Fruit fly (Drosophila melanogaster) whole organism, embryonic: ENCODE data around the gene Vajk2.
A peak's percentile ranks its signal among the peaks of the same experiment; 100 is the strongest.

Source experiments
- Asciz ChIP-seq: fragments of 200-800 bp; sonication (Bioruptor generic); optimal IDR thresholded peaks from 2 replicates; lab custom pipeline; 2017; ENCODE audit warnings: missing biosample characterization, mild to moderate bottlenecking, missing genetic modification characterization, missing genetic modification reagents
- Awh ChIP-seq: fragments of 200-800 bp; sonication (Bioruptor generic); IDR thresholded peaks from 2 replicates; pipeline ENCODE4, ENCODE4 v1.3.6; 2022; ENCODE audit warnings: missing biosample characterization, missing genetic modification characterization
- Blimp-1 ChIP-seq: fragments of 200-800 bp; sonication (Bioruptor generic); optimal IDR thresholded peaks from 3 replicates; lab custom pipeline; 2018; ENCODE audit warnings: missing biosample characterization, missing genetic modification characterization, mild to moderate bottlenecking, moderate library complexity, missing genetic modification reagents
- BtbVII ChIP-seq: fragments of 200-800 bp; sonication (Bioruptor generic); optimal IDR thresholded peaks from 3 replicates; lab custom pipeline; 2017; ENCODE audit warnings: missing biosample characterization, mild to moderate bottlenecking, missing genetic modification characterization
- CG10565 ChIP-seq: fragments of 200-800 bp; sonication (Bioruptor generic); optimal IDR thresholded peaks from 3 replicates; lab custom pipeline; 2016; ENCODE audit warnings: missing biosample characterization, mild to moderate bottlenecking, missing genetic modification characterization
- CG14014 ChIP-seq: fragments of 200-800 bp; sonication (Bioruptor generic); IDR thresholded peaks from 2 replicates; pipeline ENCODE4 v1.3.6; 2022; ENCODE audit warnings: missing biosample characterization, missing genetic modification characterization
- CG15479 ChIP-seq: fragments of 200-800 bp; sonication (Bioruptor generic); optimal IDR thresholded peaks from 3 replicates; lab custom pipeline; 2019; ENCODE audit warnings: missing biosample characterization, mild to moderate bottlenecking, missing genetic modification characterization, moderate library complexity
- CG17568 ChIP-seq: fragments of 200-800 bp; sonication (Bioruptor generic); optimal IDR thresholded peaks from 2 replicates; lab custom pipeline; 2018; ENCODE audit warnings: missing biosample characterization, mild to moderate bottlenecking, missing genetic modification characterization, moderate library complexity
- CG17612 ChIP-seq: fragments of 200-800 bp; sonication (Bioruptor generic); IDR thresholded peaks from 2 replicates; pipeline ENCODE4 v1.3.6; 2022; ENCODE audit warnings: missing biosample characterization, missing genetic modification characterization
- CG1832 ChIP-seq: fragments of 200-800 bp; sonication (Bioruptor generic); optimal IDR thresholded peaks from 2 replicates; lab custom pipeline; 2017; ENCODE audit warnings: missing biosample characterization, mild to moderate bottlenecking, missing genetic modification characterization, inconsistent platforms
- CG2120 ChIP-seq: fragments of 200-800 bp; sonication (Bioruptor generic); optimal IDR thresholded peaks from 3 replicates; lab custom pipeline; 2016; ENCODE audit warnings: missing biosample characterization, missing genetic modification characterization
- CG2889 ChIP-seq: fragments of 200-800 bp; sonication (Bioruptor generic); IDR thresholded peaks from 3 replicates; pipeline ENCODE4 v1.3.6; 2022; ENCODE audit warnings: missing biosample characterization, missing genetic modification characterization
- CG3065 ChIP-seq: fragments of 200-800 bp; sonication (Bioruptor generic); optimal IDR thresholded peaks from 2 replicates; lab custom pipeline; 2016; ENCODE audit warnings: missing biosample characterization, missing genetic modification characterization
- CG32772 ChIP-seq: fragments of 200-800 bp; sonication (Bioruptor generic); IDR thresholded peaks from 2 replicates; pipeline ENCODE4 v1.3.6; 2022; ENCODE audit warnings: missing biosample characterization, missing genetic modification characterization
- CG4707 ChIP-seq: fragments of 200-800 bp; sonication (Bioruptor generic); optimal IDR thresholded peaks from 2 replicates; lab custom pipeline; 2018; ENCODE audit warnings: missing biosample characterization, mild to moderate bottlenecking, missing genetic modification characterization, moderate library complexity
- CG4820 ChIP-seq: fragments of 200-800 bp; sonication (Bioruptor generic); optimal IDR thresholded peaks from 3 replicates; lab custom pipeline; 2016; ENCODE audit warnings: missing biosample characterization, missing genetic modification characterization
- CG7556 ChIP-seq: fragments of 200-800 bp; sonication (Bioruptor generic); optimal IDR thresholded peaks from 2 replicates; lab custom pipeline; 2017; ENCODE audit warnings: missing biosample characterization, mild to moderate bottlenecking, missing genetic modification characterization
- D ChIP-seq, 2 experiments: fragments of 200-800 bp in 1 of 2; fragments of >200 bp in 1 of 2; sonication (Bioruptor generic) in 1 of 2; optimal IDR thresholded peaks; 2 replicates in 1 of 2; 3 replicates in 1 of 2; lab custom pipeline; 2017; ENCODE audit warnings: mild to moderate bottlenecking in 1 of 2, missing biosample characterization in 1 of 2, missing genetic modification characterization in 1 of 2, missing genetic modification reagents in 1 of 2
- D19B ChIP-seq: fragments of 200-800 bp; sonication (Bioruptor generic); optimal IDR thresholded peaks from 2 replicates; lab custom pipeline; 2017; ENCODE audit warnings: missing biosample characterization, mild to moderate bottlenecking, missing genetic modification characterization
- Dp ChIP-seq: fragments of 200-800 bp; sonication (Bioruptor generic); optimal IDR thresholded peaks from 2 replicates; lab custom pipeline; 2018; ENCODE audit warnings: missing biosample characterization, mild to moderate bottlenecking, missing genetic modification characterization, moderate library complexity
- Fer1 ChIP-seq: fragments of 200-800 bp; sonication (Bioruptor generic); optimal IDR thresholded peaks from 2 replicates; lab custom pipeline; 2017; ENCODE audit warnings: missing biosample characterization, mild to moderate bottlenecking, missing genetic modification characterization
- Myb ChIP-seq: fragments of 200-800 bp; sonication (Bioruptor generic); optimal IDR thresholded peaks from 2 replicates; lab custom pipeline; 2016; ENCODE audit warnings: missing biosample characterization, missing genetic modification characterization
- Ptx1 ChIP-seq: fragments of 200-800 bp; sonication (Bioruptor generic); IDR thresholded peaks from 2 replicates; pipeline ENCODE4 v1.3.6; 2022; ENCODE audit warnings: missing biosample characterization, missing genetic modification characterization
- Trl ChIP-seq, 3 experiments: fragments of >200 bp in 2 of 3; fragments of 200-800 bp in 1 of 3; sonication (Bioruptor generic) in 1 of 3; optimal IDR thresholded peaks; 2 replicates in 1 of 3; 3 replicates in 2 of 3; lab custom pipeline; 2016 to 2017; ENCODE audit warnings: missing biosample characterization in 1 of 3, missing genetic modification characterization in 1 of 3
- Vsx1 ChIP-seq: fragments of 200-800 bp; sonication (Bioruptor generic); optimal IDR thresholded peaks from 2 replicates; lab custom pipeline; 2017; ENCODE audit warnings: missing biosample characterization, mild to moderate bottlenecking, missing genetic modification characterization, missing genetic modification reagents
- bbx ChIP-seq: fragments of 200-800 bp; sonication (Bioruptor generic); IDR thresholded peaks from 2 replicates; pipeline ENCODE4 v1.3.6; 2022; ENCODE audit warnings: missing biosample characterization, missing genetic modification characterization; ENCODE audit not compliant: partially characterized antibody
- cg ChIP-seq: fragments of 200-800 bp; sonication (Bioruptor generic); optimal IDR thresholded peaks from 3 replicates; lab custom pipeline; 2019; ENCODE audit warnings: missing biosample characterization, mild to moderate bottlenecking, missing genetic modification characterization, moderate library complexity
- chinmo ChIP-seq: fragments of 200-800 bp; sonication (Bioruptor generic); IDR thresholded peaks from 4 replicates; pipeline ENCODE4 v1.3.6; 2022; ENCODE audit warnings: missing biosample characterization, missing genetic modification characterization; ENCODE audit not compliant: partially characterized antibody
- chm ChIP-seq: fragments of 200-800 bp; sonication (Bioruptor generic); IDR thresholded peaks from 2 replicates; pipeline ENCODE4 v1.3.6; 2022; ENCODE audit warnings: missing biosample characterization, missing genetic modification characterization
- dmrt11E ChIP-seq: fragments of 200-800 bp; sonication (Bioruptor generic); optimal IDR thresholded peaks from 3 replicates; lab custom pipeline; 2018; ENCODE audit warnings: missing biosample characterization, mild to moderate bottlenecking, missing genetic modification characterization, moderate library complexity
- fd96Cb ChIP-seq: fragments of 200-800 bp; sonication (Bioruptor generic); optimal IDR thresholded peaks from 2 replicates; lab custom pipeline; 2018; ENCODE audit warnings: missing biosample characterization, mild to moderate bottlenecking, missing genetic modification characterization, moderate library complexity
- grau ChIP-seq: fragments of 200-800 bp; optimal IDR thresholded peaks from 3 replicates; lab custom pipeline; 2019; ENCODE audit warnings: missing biosample characterization, mild to moderate bottlenecking, missing genetic modification characterization, moderate library complexity
- hkb ChIP-seq, 2 experiments: fragments of 200-800 bp in 1 of 2; fragments of >200 bp in 1 of 2; sonication (Bioruptor generic) in 1 of 2; IDR thresholded peaks in 1 of 2; optimal IDR thresholded peaks in 1 of 2; 2 replicates each; pipeline versions ENCODE4 v1.3.6 to Lab custom; 2017 to 2022; ENCODE audit warnings: missing biosample characterization in 1 of 2, missing genetic modification characterization in 1 of 2
- knrl ChIP-seq: fragments of 200-800 bp; sonication (Bioruptor generic); IDR thresholded peaks from 3 replicates; pipeline ENCODE4 v1.3.6; 2022; ENCODE audit warnings: missing biosample characterization, missing genetic modification characterization; ENCODE audit not compliant: partially characterized antibody
- lab ChIP-seq: fragments of 200-800 bp; sonication (Bioruptor generic); optimal IDR thresholded peaks from 3 replicates; lab custom pipeline; 2017; ENCODE audit warnings: missing biosample characterization, missing genetic modification characterization, mild to moderate bottlenecking, moderate library complexity, missing genetic modification reagents
- nerfin-1 ChIP-seq: fragments of 200-800 bp; sonication (Bioruptor generic); optimal IDR thresholded peaks from 3 replicates; lab custom pipeline; 2019; ENCODE audit warnings: missing biosample characterization, mild to moderate bottlenecking, missing genetic modification characterization, moderate library complexity
- nom ChIP-seq: fragments of 200-800 bp; sonication (Bioruptor generic); optimal IDR thresholded peaks from 2 replicates; lab custom pipeline; 2017; ENCODE audit warnings: missing biosample characterization, missing genetic modification characterization, mild to moderate bottlenecking, moderate library complexity, missing genetic modification reagents
- pnt ChIP-seq: fragments of 200-800 bp; sonication (Bioruptor generic); optimal IDR thresholded peaks from 3 replicates; lab custom pipeline; 2016; ENCODE audit warnings: missing biosample characterization, missing genetic modification characterization
- sens ChIP-seq: fragments of 200-800 bp; sonication (Bioruptor generic); peaks from one replicate; lab custom pipeline; 2016; ENCODE audit warnings: missing biosample characterization, missing genetic modification characterization
- sens-2 ChIP-seq: fragments of 200-800 bp; sonication (Bioruptor generic); IDR thresholded peaks from 2 replicates; pipeline ENCODE4 v1.3.6; 2022; ENCODE audit warnings: missing biosample characterization, missing genetic modification characterization
- unc-4 ChIP-seq: fragments of 200-800 bp; sonication (Bioruptor generic); IDR thresholded peaks from 2 replicates; pipeline ENCODE4 v1.3.6; 2022; ENCODE audit warnings: missing biosample characterization, missing genetic modification characterization; ENCODE audit not compliant: partially characterized antibody
- wek ChIP-seq: fragments of 200-800 bp; sonication (Bioruptor generic); optimal IDR thresholded peaks from 3 replicates; lab custom pipeline; 2018; ENCODE audit warnings: missing biosample characterization, mild to moderate bottlenecking, missing genetic modification characterization, moderate library complexity

Vajk2 gene

dm6 chr2L:13903796-13904330 is 30.6 kb downstream of the Vajk2 start (continued):
- TF ChIP-seq CG4707 (no peak), cg (GFP tag; lab: Kevin White, UChicago) (peak; percentile 84), dmrt11E (tag; lab: Kevin White, UChicago) (no peak), wek (GFP tag; lab: Kevin White, UChicago) (peak; percentile 57), grau (peak; percentile 83)

- no peak for TF ChIP-seq CG2889 (GFP tag; lab: Robert Waterston, UW)
- 0 out of 2 replicates have a peak, but pooled peaks have one; percentile 24 for TF ChIP-seq bbx (GFP tag; lab: Robert Waterston, UW)
- TF ChIP-seq CG15479 (GFP tag; lab: Kevin White, UChicago): peak; percentile 43
Measured at dm6 chr2L:13900111-13900930, 34.2 kb downstream of the Vajk2 start.

- TF ChIP-seq chm (GFP tag; lab: Robert Waterston, UW) (no peak), cg (GFP tag; lab: Kevin White, UChicago) (no peak), D19B (GFP tag; lab: Kevin White, UChicago) (no peak), Awh (GFP tag; lab: Robert Waterston, UW) (peak; percentile 40), CG7556 (GFP tag; lab: Kevin White, UChicago) (peak; percentile 45), pnt (GFP tag; lab: Kevin White, UChicago) (no peak), Trl (optimal IDR thresholded peaks at IDR 0.05; lab: Kevin White, UChicago) (no peak), Trl (GFP tag; optimal IDR thresholded peaks at IDR 0.05; lab: Kevin White, UChicago) (no peak), dmrt11E (tag; lab: Kevin White, UChicago) (peak; percentile 17), Fer1 (GFP tag; lab: Kevin White, UChicago) (peak; percentile 58), fd96Cb (peak; percentile 41), lab (GFP tag; lab: Kevin White, UChicago) (no peak), CG17568 (GFP tag; lab: Kevin White, UChicago) (no peak), Ptx1 (GFP tag; lab: Robert Waterston, UW) (0 out of 2 replicates have a peak, but pooled peaks have one; percentile 35), Blimp-1 (GFP tag; lab: Kevin White, UChicago) (no peak), CG4820 (no peak), chinmo (GFP tag; lab: Robert Waterston, UW) (no peak), CG32772 (GFP tag; lab: Robert Waterston, UW) (no peak), unc-4 (GFP tag; lab: Robert Waterston, UW) (no peak), knrl (no peak), hkb (optimal IDR thresholded peaks at IDR 0.05; lab: Kevin White, UChicago) (no peak), hkb (GFP tag; IDR thresholded peaks at IDR 0.05; lab: Robert Waterston, UW) (0 out of 2 replicates have a peak, but pooled peaks have one; percentile 13), Myb (GFP tag; lab: Kevin White, UChicago) (no peak), CG3065 (GFP tag; lab: Kevin White, UChicago) (no peak), Asciz (GFP tag; lab: Kevin White, UChicago) (peak; percentile 7), sens-2 (GFP tag; lab: Robert Waterston, UW) (no peak), CG17612 (GFP tag; lab: Robert Waterston, UW) (no peak), CG1832 (GFP tag; lab: Kevin White, UChicago) (no peak), D (optimal IDR thresholded peaks at IDR 0.05; lab: Kevin White, UChicago) (no peak), D (GFP tag; optimal IDR thresholded peaks at IDR 0.05; lab: Kevin White, UChicago) (peak; percentile 54), BtbVII (no peak), nerfin-1 (tag; lab: Kevin White, UChicago) (peak; percentile 4), sens (GFP tag; lab: Kevin White, UChicago) (peak; percentile 52), Dp (GFP tag; lab: Kevin White, UChicago) (no peak), CG14014 (GFP tag; lab: Robert Waterston, UW) (no peak), CG10565 (GFP tag; lab: Kevin White, UChicago) (no peak), nom (GFP tag; lab: Kevin White, UChicago) (no peak), CG2120 (GFP tag; lab: Kevin White, UChicago) (no peak), Vsx1 (GFP tag; lab: Kevin White, UChicago) (no peak)
Measured at dm6 chr2L:13893439-13893838, 41.1 kb downstream of the Vajk2 start.
